Worm (Caenorhabditis elegans) whole organism, L4 larva: ENCODE measurements around the gene srg-60.
A peak's percentile ranks its signal among the peaks of the same experiment; 100 is the strongest.

Experiments used
- F26F4.8 ChIP-seq: fragments of 200-800 bp; sonication (Bioruptor generic); conservative IDR thresholded peaks from 2 replicates; pipeline ENCODE4 v1.3.6; 2022; ENCODE audit warnings: missing genetic modification characterization, missing compliant biosample characterization
- F37D6.2 ChIP-seq: sonication (generic microtip); optimal IDR thresholded peaks from 2 replicates; lab custom pipeline; 2016; ENCODE audit warnings: mild to moderate bottlenecking, missing genetic modification characterization, missing compliant biosample characterization
- F44E2.7 ChIP-seq: fragments of 200-800 bp; sonication (Bioruptor generic); IDR thresholded peaks from 2 replicates; pipeline ENCODE4 v2.1.2; 2022; ENCODE audit warnings: missing genetic modification characterization, missing compliant biosample characterization
- F49E8.2 ChIP-seq: sonication (generic microtip); optimal IDR thresholded peaks from 2 replicates; lab custom pipeline; 2016; ENCODE audit warnings: missing compliant biosample characterization, mild to moderate bottlenecking, missing genetic modification characterization, borderline replicate concordance
- T20F7.1 ChIP-seq: fragments of 200-800 bp; sonication (Bioruptor generic); optimal IDR thresholded peaks from 2 replicates; lab custom pipeline; 2018; ENCODE audit warnings: mild to moderate bottlenecking, missing genetic modification characterization, missing compliant biosample characterization
- Y105C5A.15 ChIP-seq: fragments of 200-800 bp; sonication (Bioruptor generic); IDR thresholded peaks from 2 replicates; pipeline ENCODE4 v1.3.6; 2022; ENCODE audit warnings: missing genetic modification characterization, missing compliant biosample characterization
- Y75B8A.6 ChIP-seq: fragments of 200-800 bp; sonication (Bioruptor generic); IDR thresholded peaks from 2 replicates; pipeline ENCODE4 v1.3.6; 2022; ENCODE audit warnings: missing genetic modification reagents, missing genetic modification characterization, missing compliant biosample characterization
- ZK546.5 ChIP-seq, 2 experiments: sonication (generic microtip); optimal IDR thresholded peaks; 2 replicates each; lab custom pipeline; 2017; ENCODE audit warnings: missing biosample characterization in 2 of 2, missing genetic modification characterization in 2 of 2
- aha-1 ChIP-seq: fragments of 150-350 bp; peaks from one replicate; lab custom pipeline; 2014; ENCODE audit warnings: missing biosample characterization, missing genetic modification characterization
- ceh-28 ChIP-seq: fragments of 150-350 bp; optimal IDR thresholded peaks from 2 replicates; lab custom pipeline; 2014; ENCODE audit warnings: missing biosample characterization, missing genetic modification reagents, missing genetic modification characterization
- ceh-44 ChIP-seq: fragments of 200-800 bp; sonication (Bioruptor generic); IDR thresholded peaks from 2 replicates; pipeline ENCODE4 v1.3.6; 2022; ENCODE audit warnings: missing genetic modification reagents, missing genetic modification characterization, missing compliant biosample characterization
- ceh-62 ChIP-seq: sonication (generic microtip); optimal IDR thresholded peaks from 2 replicates; lab custom pipeline; 2017; ENCODE audit warnings: missing biosample characterization, missing genetic modification characterization
- ces-1 ChIP-seq: fragments of 150-350 bp; sonication (generic microtip); optimal IDR thresholded peaks from 4 replicates; lab custom pipeline; 2014; ENCODE audit warnings: missing biosample characterization, missing genetic modification reagents, missing genetic modification characterization
- ctbp-1 ChIP-seq: fragments of 200-800 bp; sonication (Bioruptor generic); IDR thresholded peaks from 2 replicates; pipeline ENCODE4 v1.3.6; 2022; ENCODE audit warnings: missing genetic modification reagents, missing genetic modification characterization, missing compliant biosample characterization
- daf-16 ChIP-seq, 3 experiments: sonication (generic microtip); optimal IDR thresholded peaks; 2 replicates each; lab custom pipeline; 2016 to 2017; ENCODE audit warnings: missing genetic modification characterization in 3 of 3, missing genetic modification reagents in 3 of 3, mild to moderate bottlenecking in 2 of 3, missing compliant biosample characterization in 2 of 3, missing biosample characterization in 1 of 3, moderate library complexity in 1 of 3
- dmd-6 ChIP-seq: fragments of 200-800 bp; sonication (Bioruptor generic); IDR thresholded peaks from 2 replicates; pipeline ENCODE4 v1.3.6; 2022; ENCODE audit warnings: missing genetic modification reagents, missing genetic modification characterization, missing compliant biosample characterization
- dmd-8 ChIP-seq: fragments of 200-800 bp; sonication (Bioruptor generic); IDR thresholded peaks from 2 replicates; pipeline ENCODE4 v1.3.6; 2022; ENCODE audit warnings: missing genetic modification characterization, missing compliant biosample characterization
- dpl-1 ChIP-seq: fragments of 150-350 bp; optimal IDR thresholded peaks from 2 replicates; lab custom pipeline; 2014; ENCODE audit warnings: missing biosample characterization, missing genetic modification reagents, missing genetic modification characterization
- dve-1 ChIP-seq: sonication (generic microtip); optimal IDR thresholded peaks from 2 replicates; lab custom pipeline; 2017; ENCODE audit warnings: antibody characterized with exemption, mild to moderate bottlenecking, missing genetic modification characterization, missing compliant biosample characterization; ENCODE audit not compliant: insufficient read depth
- egl-43 ChIP-seq: fragments of 200-800 bp; sonication (Bioruptor generic); IDR thresholded peaks from 2 replicates; pipeline ENCODE4 v1.3.6; 2022; ENCODE audit warnings: missing genetic modification reagents, missing genetic modification characterization, missing compliant biosample characterization
- fkh-10 ChIP-seq: fragments of 150-350 bp; optimal IDR thresholded peaks from 2 replicates; lab custom pipeline; 2014; ENCODE audit warnings: missing biosample characterization, missing genetic modification reagents, missing genetic modification characterization
- hif-1 ChIP-seq, 2 experiments: sonication (generic microtip); optimal IDR thresholded peaks; 2 replicates each; lab custom pipeline; 2016 to 2017; ENCODE audit warnings: missing compliant biosample characterization in 2 of 2, missing genetic modification characterization in 2 of 2, missing genetic modification reagents in 2 of 2, missing genotype in 2 of 2, mild to moderate bottlenecking in 1 of 2
- hlh-30 ChIP-seq: sonication (generic microtip); optimal IDR thresholded peaks from 2 replicates; lab custom pipeline; 2017; ENCODE audit warnings: antibody characterized with exemption, mild to moderate bottlenecking, missing genetic modification characterization, missing compliant biosample characterization; ENCODE audit not compliant: insufficient read depth
- jun-1 ChIP-seq: fragments of 150-350 bp; optimal IDR thresholded peaks from 2 replicates; lab custom pipeline; 2014; ENCODE audit warnings: missing biosample characterization, missing genetic modification reagents, missing genetic modification characterization
- lin-1 ChIP-seq: fragments of 200-800 bp; sonication (Bioruptor generic); IDR thresholded peaks from 2 replicates; pipeline ENCODE4 v1.3.6; 2022; ENCODE audit warnings: missing genetic modification reagents, missing genetic modification characterization, missing compliant biosample characterization
- lin-13 ChIP-seq: fragments of 150-350 bp; optimal IDR thresholded peaks from 2 replicates; lab custom pipeline; 2014; ENCODE audit warnings: missing biosample characterization, missing genetic modification reagents, missing genetic modification characterization
- lin-15B ChIP-seq: fragments of 150-350 bp; sonication (generic microtip); optimal IDR thresholded peaks from 3 replicates; lab custom pipeline; 2014; ENCODE audit warnings: missing biosample characterization, missing genetic modification characterization
- lin-29 ChIP-seq: fragments of 200-800 bp; sonication (Bioruptor generic); IDR thresholded peaks from 2 replicates; pipeline ENCODE4 v1.3.6; 2022; ENCODE audit warnings: missing genetic modification reagents, missing genetic modification characterization, missing compliant biosample characterization
- lin-39 ChIP-seq: fragments of 150-350 bp; optimal IDR thresholded peaks from 2 replicates; lab custom pipeline; 2014; ENCODE audit warnings: missing biosample characterization, missing genetic modification reagents, missing genetic modification characterization
- madf-5 ChIP-seq, 2 experiments: fragments of 200-800 bp; sonication (Bioruptor generic); IDR thresholded peaks; 2 replicates each; pipeline ENCODE4 v1.3.6; 2022; ENCODE audit warnings: missing compliant biosample characterization in 2 of 2, missing genetic modification characterization in 2 of 2
- madf-9 ChIP-seq: fragments of 200-800 bp; sonication (Bioruptor generic); conservative IDR thresholded peaks from 2 replicates; pipeline ENCODE4 v1.3.6; 2022; ENCODE audit warnings: missing genetic modification reagents, missing genetic modification characterization, missing compliant biosample characterization
- mdl-1 ChIP-seq, 2 experiments: fragments of 150-350 bp in 1 of 2; sonication (generic microtip) in 1 of 2; optimal IDR thresholded peaks; 2 replicates each; lab custom pipeline; 2014 to 2017; ENCODE audit warnings: missing biosample characterization in 2 of 2, missing genetic modification characterization in 2 of 2
- mep-1 ChIP-seq: fragments of 150-350 bp; sonication (generic microtip); optimal IDR thresholded peaks from 3 replicates; lab custom pipeline; 2014; ENCODE audit warnings: missing biosample characterization, missing genetic modification characterization
- mes-2 ChIP-seq: sonication (generic microtip); optimal IDR thresholded peaks from 2 replicates; lab custom pipeline; 2016; ENCODE audit warnings: missing genotype, mild to moderate bottlenecking, missing genetic modification characterization, missing compliant biosample characterization; ENCODE audit not compliant: poor library complexity, severe bottlenecking
- nhr-102 ChIP-seq: sonication (generic microtip); optimal IDR thresholded peaks from 2 replicates; lab custom pipeline; 2016; ENCODE audit warnings: mild to moderate bottlenecking, missing genetic modification characterization, moderate library complexity, missing compliant biosample characterization
- nhr-111 ChIP-seq: fragments of 200-800 bp; sonication (Bioruptor generic); optimal IDR thresholded peaks from 2 replicates; lab custom pipeline; 2018; ENCODE audit warnings: mild to moderate bottlenecking, missing genetic modification characterization, missing compliant biosample characterization
- nhr-237 ChIP-seq: sonication (generic microtip); optimal IDR thresholded peaks from 2 replicates; lab custom pipeline; 2017; ENCODE audit warnings: missing biosample characterization, missing genetic modification characterization
- nhr-28 ChIP-seq: fragments of 150-350 bp; optimal IDR thresholded peaks from 2 replicates; lab custom pipeline; 2014; ENCODE audit warnings: missing biosample characterization, missing genetic modification characterization
- nhr-41 ChIP-seq: fragments of 200-800 bp; sonication (Bioruptor generic); IDR thresholded peaks from 2 replicates; pipeline ENCODE4 v1.3.6; 2022; ENCODE audit warnings: missing genetic modification reagents, missing genetic modification characterization, missing compliant biosample characterization
- nhr-48 ChIP-seq: sonication (generic microtip); optimal IDR thresholded peaks from 2 replicates; lab custom pipeline; 2016; ENCODE audit warnings: mild to moderate bottlenecking, missing genetic modification characterization, missing compliant biosample characterization
- nhr-6 ChIP-seq: fragments of 150-350 bp; optimal IDR thresholded peaks from 2 replicates; lab custom pipeline; 2014; ENCODE audit warnings: missing biosample characterization, missing genetic modification characterization
- nhr-77 ChIP-seq: fragments of 150-350 bp; optimal IDR thresholded peaks from 2 replicates; lab custom pipeline; 2014; ENCODE audit warnings: missing biosample characterization, missing genetic modification characterization
- pha-4 ChIP-seq, 2 experiments: fragments of 150-350 bp in 1 of 2; fragments of 200-800 bp in 1 of 2; sonication (Bioruptor generic) in 1 of 2; IDR thresholded peaks in 1 of 2; optimal IDR thresholded peaks in 1 of 2; 2 replicates each; pipeline versions ENCODE4 v1.3.6 to Lab custom; 2014 to 2022; ENCODE audit warnings: missing genetic modification characterization in 2 of 2, missing genetic modification reagents in 2 of 2, missing biosample characterization in 1 of 2, missing compliant biosample characterization in 1 of 2
- php-3 ChIP-seq: fragments of 200-800 bp; sonication (Bioruptor generic); IDR thresholded peaks from 2 replicates; pipeline ENCODE4 v1.3.6; 2022; ENCODE audit warnings: missing genetic modification reagents, missing genetic modification characterization, missing compliant biosample characterization
- pqm-1 ChIP-seq: sonication (generic microtip); optimal IDR thresholded peaks from 2 replicates; lab custom pipeline; 2017; ENCODE audit warnings: missing biosample characterization, missing genetic modification characterization
- rbr-2 ChIP-seq: sonication (generic microtip); optimal IDR thresholded peaks from 2 replicates; lab custom pipeline; 2016; ENCODE audit warnings: missing genotype, missing genetic modification characterization, missing compliant biosample characterization
- snpc-1.2 ChIP-seq: fragments of 200-800 bp; sonication (Bioruptor generic); IDR thresholded peaks from 2 replicates; pipeline ENCODE4 v1.3.6; 2022; ENCODE audit warnings: missing genetic modification reagents, missing genetic modification characterization, missing compliant biosample characterization
- zag-1 ChIP-seq: fragments of 150-350 bp; optimal IDR thresholded peaks from 2 replicates; lab custom pipeline; 2014; ENCODE audit warnings: missing biosample characterization, missing genetic modification characterization
- zfp-2 ChIP-seq: sonication (generic microtip); optimal IDR thresholded peaks from 2 replicates; lab custom pipeline; 2016; ENCODE audit warnings: mild to moderate bottlenecking, missing genetic modification characterization, missing compliant biosample characterization

srg-60 gene

DNA sequence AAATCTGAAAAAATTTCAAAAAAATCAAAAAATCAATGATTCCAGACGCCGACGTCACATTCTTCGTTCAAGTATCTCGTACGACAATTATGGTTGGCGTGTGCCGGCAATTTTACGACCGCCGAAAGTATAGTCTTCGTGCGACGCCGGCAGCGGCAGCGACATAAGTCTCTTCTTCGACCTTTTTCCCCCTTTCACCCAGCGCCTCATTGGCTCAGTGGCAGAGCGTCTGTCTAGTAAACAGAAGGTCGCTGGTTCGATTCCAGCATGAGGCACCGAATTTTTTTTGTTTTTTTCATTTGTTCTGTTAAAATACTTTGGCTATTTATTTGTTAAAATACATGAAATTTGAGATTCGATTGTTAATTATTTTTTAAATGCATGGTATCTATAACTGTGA, 48.6 kb downstream of the srg-60 start (continued):
- TF ChIP-seq mes-2 (tag; lab: Kevin White, UChicago) (peak; percentile 61), nhr-102 (no peak), madf-5 (GFP tag; IDR thresholded peaks at IDR 0.05; lab: Robert Waterston, UW) (peak in 1 of 2 experiments; percentile 79; a peak in 1 of 4 replicates), ctbp-1 (GFP tag; lab: Robert Waterston, UW) (peak; percentile 51; the same call in 1 of the 2 replicates), nhr-6 (tag; lab: Kevin White, UChicago) (no peak), mdl-1 (tag; optimal IDR thresholded peaks at IDR 0.05; lab: Kevin White, UChicago) (no peak), lin-15B (tag; lab: Kevin White, UChicago) (no peak), ceh-28 (no peak), hif-1 (tag; optimal IDR thresholded peaks at IDR 0.05; lab: Kevin White, UChicago) (no peak), egl-43 (GFP tag; lab: Robert Waterston, UW) (peak; percentile 85), Y75B8A.6 (GFP tag; lab: Robert Waterston, UW) (0 out of 2 replicates have a peak, but pooled peaks have one; percentile 26), rbr-2 (tag; lab: Kevin White, UChicago) (peak; percentile 35), snpc-1.2 (GFP tag; lab: Robert Waterston, UW) (peak; percentile 55; the same call in 1 of the 2 replicates), nhr-28 (tag; lab: Kevin White, UChicago) (peak; percentile 51), pqm-1 (tag; lab: Kevin White, UChicago) (no peak), ceh-44 (GFP tag; lab: Robert Waterston, UW) (no peak), dmd-6 (peak; percentile 48), F44E2.7 (GFP tag; lab: Robert Waterston, UW) (no peak), lin-29 (GFP tag; lab: Robert Waterston, UW) (no peak), madf-9 (GFP tag; lab: Robert Waterston, UW) (peak; percentile 44; the same call in 1 of the 2 replicates), pha-4 (GFP tag; IDR thresholded peaks at IDR 0.05; lab: Robert Waterston, UW) (peak; percentile 73), pha-4 (tag; optimal IDR thresholded peaks at IDR 0.05; lab: Kevin White, UChicago) (no peak), lin-13 (GFP tag; lab: Kevin White, UChicago) (peak; percentile 49), F26F4.8 (0 out of 2 replicates have a peak, but pooled peaks have one; percentile 27), nhr-48 (tag; lab: Kevin White, UChicago) (no peak), zag-1 (tag; lab: Kevin White, UChicago) (no peak), dve-1 (tag; lab: Kevin White, UChicago) (peak; percentile 30), aha-1 (tag; lab: Kevin White, UChicago) (no peak), php-3 (GFP tag; lab: Robert Waterston, UW) (peak; percentile 57; the same call in 1 of the 2 replicates), Y105C5A.15 (GFP tag; lab: Robert Waterston, UW) (0 out of 2 replicates have a peak, but pooled peaks have one; percentile 26), mep-1 (tag; lab: Kevin White, UChicago) (peak; percentile 33), dmd-8 (GFP tag; lab: Robert Waterston, UW) (peak; percentile 75), T20F7.1 (no peak), daf-16 (GFP tag; optimal IDR thresholded peaks at IDR 0.05; lab: Kevin White, UChicago) (peak in 1 of 2 experiments; percentile 20), daf-16 (tag; optimal IDR thresholded peaks at IDR 0.05; lab: Kevin White, UChicago) (peak; percentile 85), lin-1 (GFP tag; lab: Robert Waterston, UW) (peak; percentile 58; the same call in 1 of the 2 replicates), ces-1 (no peak)
- TF ChIP-seq, all 104 proteins: peak for 35

ce11 chrV:2672603-2673002, 49.9 kb downstream of the srg-60 start, which contains the start of gene W02G9.3:
TSS of gene W02G9.3 (plus strand) at chrV:2672986.
- TF ChIP-seq nhr-237 (tag; lab: Kevin White, UChicago), result no peak
- no peak for TF ChIP-seq F37D6.2 (tag; lab: Kevin White, UChicago)
- TF ChIP-seq dpl-1 (GFP tag; lab: Kevin White, UChicago), result peak; percentile 80
- no peak for TF ChIP-seq zfp-2
- no peak for TF ChIP-seq ceh-62 (tag; lab: Kevin White, UChicago)
- no peak for TF ChIP-seq T20F7.1
- TF ChIP-seq dmd-8 (GFP tag; lab: Robert Waterston, UW), result no peak
- TF ChIP-seq hlh-30 (tag; lab: Kevin White, UChicago), result peak; percentile 41
- no peak for TF ChIP-seq ZK546.5 (tag; optimal IDR thresholded peaks at IDR 0.05; lab: Kevin White, UChicago)
- TF ChIP-seq nhr-111 (GFP tag; lab: Kevin White, UChicago), result no peak
- TF ChIP-seq fkh-10 (GFP tag; lab: Kevin White, UChicago), result peak; percentile 75
- no peak for TF ChIP-seq nhr-41 (GFP tag; lab: Robert Waterston, UW)
- TF ChIP-seq nhr-102, result no peak
- peak; percentile 24 for TF ChIP-seq F49E8.2 (tag; lab: Kevin White, UChicago)
- TF ChIP-seq lin-29 (GFP tag; lab: Robert Waterston, UW), result no peak
- TF ChIP-seq aha-1 (tag; lab: Kevin White, UChicago), result no peak
- no peak for TF ChIP-seq lin-39 (tag; lab: Kevin White, UChicago)
- no peak for TF ChIP-seq jun-1 (tag; lab: Kevin White, UChicago)
- peak; percentile 92 for TF ChIP-seq nhr-77
- no peak for TF ChIP-seq nhr-48 (tag; lab: Kevin White, UChicago)
